Fruit fly (Drosophila melanogaster) whole organism, wandering third instar larva: ENCODE results near the gene Nse4.

Experiments used
- Abd-B ChIP-seq: fragments of >200 bp; optimal IDR thresholded peaks from 2 replicates; lab custom pipeline; 2017; ENCODE audit warnings: missing biosample characterization, missing genetic modification characterization
- CG32264 ChIP-seq: fragments of 200-800 bp; sonication (Bioruptor generic); optimal IDR thresholded peaks from 2 replicates; lab custom pipeline; 2016; ENCODE audit warnings: missing biosample characterization, missing genetic modification characterization
- CG9705 ChIP-seq: fragments of 200-800 bp; sonication (Bioruptor generic); optimal IDR thresholded peaks from 2 replicates; lab custom pipeline; 2018; ENCODE audit warnings: missing biosample characterization, mild to moderate bottlenecking, missing genetic modification characterization
- CrebA ChIP-seq: fragments of 200-800 bp; sonication (Bioruptor generic); optimal IDR thresholded peaks from 2 replicates; lab custom pipeline; 2016; ENCODE audit warnings: missing biosample characterization, mild to moderate bottlenecking, missing genetic modification characterization, borderline replicate concordance
- Dfd ChIP-seq: fragments of >200 bp; optimal IDR thresholded peaks from 2 replicates; lab custom pipeline; 2017; ENCODE audit warnings: missing biosample characterization, missing genetic modification characterization
- Dif ChIP-seq: fragments of 200-275, 200-300 bp; sonication (Bioruptor generic); optimal IDR thresholded peaks from 2 replicates; lab custom pipeline; 2018; ENCODE audit warnings: missing biosample characterization, missing genetic modification characterization; ENCODE audit not compliant: partially characterized antibody
- GATAd ChIP-seq: sonication (Bioruptor generic); optimal IDR thresholded peaks from 2 replicates; lab custom pipeline; 2016; ENCODE audit warnings: missing biosample characterization, missing genetic modification characterization
- HLH106 ChIP-seq: fragments of 200-800 bp; optimal IDR thresholded peaks from 3 replicates; lab custom pipeline; 2019; ENCODE audit warnings: missing biosample characterization, mild to moderate bottlenecking, missing genetic modification characterization, moderate library complexity
- Hnf4 ChIP-seq: fragments of 200-800 bp; sonication (Bioruptor generic); optimal IDR thresholded peaks from 2 replicates; lab custom pipeline; 2016; ENCODE audit warnings: missing biosample characterization, mild to moderate bottlenecking, missing genetic modification characterization
- Hr78 ChIP-seq: fragments of >200 bp; optimal IDR thresholded peaks from 2 replicates; lab custom pipeline; 2017; ENCODE audit warnings: missing biosample characterization, missing genetic modification characterization
- Hr83 ChIP-seq: fragments of 200-300 bp; sonication (Bioruptor generic); optimal IDR thresholded peaks from 2 replicates; lab custom pipeline; 2016; ENCODE audit warnings: missing biosample characterization, mild to moderate bottlenecking, missing genetic modification characterization, moderate library complexity; ENCODE audit not compliant: poor library complexity, severe bottlenecking
- Jra ChIP-seq: sonication (Bioruptor generic); optimal IDR thresholded peaks from 2 replicates; lab custom pipeline; 2016; ENCODE audit warnings: missing biosample characterization, missing genetic modification characterization
- Mio ChIP-seq: sonication (Bioruptor generic); optimal IDR thresholded peaks from 2 replicates; lab custom pipeline; 2016; ENCODE audit warnings: missing biosample characterization, missing genetic modification characterization
- Myc ChIP-seq: fragments of >200 bp; optimal IDR thresholded peaks from 2 replicates; lab custom pipeline; 2017
- N ChIP-seq: fragments of >200 bp; optimal IDR thresholded peaks from 2 replicates; lab custom pipeline; 2018; ENCODE audit warnings: missing biosample characterization, missing external identifiers, missing genetic modification characterization
- OdsH ChIP-seq: fragments of 200-800 bp; sonication (Bioruptor generic); optimal IDR thresholded peaks from 2 replicates; lab custom pipeline; 2016; ENCODE audit warnings: missing biosample characterization, mild to moderate bottlenecking, missing genetic modification characterization
- Rel ChIP-seq, 2 experiments: fragments of 200-800 bp; sonication (Bioruptor generic) in 1 of 2; optimal IDR thresholded peaks; 2 replicates in 1 of 2; 3 replicates in 1 of 2; lab custom pipeline; 2016 to 2019; ENCODE audit warnings: mild to moderate bottlenecking in 2 of 2, missing biosample characterization in 2 of 2, missing genetic modification characterization in 2 of 2, moderate library complexity in 1 of 2
- Sp1 ChIP-seq: fragments of 200-800 bp; sonication (Bioruptor generic); optimal IDR thresholded peaks from 3 replicates; lab custom pipeline; 2019; ENCODE audit warnings: missing biosample characterization, mild to moderate bottlenecking, missing genetic modification characterization, moderate library complexity
- Vsx2 ChIP-seq: fragments of 200-300, 225-300 bp; sonication (Bioruptor generic); optimal IDR thresholded peaks from 2 replicates; lab custom pipeline; 2018; ENCODE audit warnings: missing biosample characterization, missing genetic modification characterization; ENCODE audit not compliant: partially characterized antibody
- br ChIP-seq: fragments of 200-800 bp; sonication (Bioruptor generic); optimal IDR thresholded peaks from 2 replicates; lab custom pipeline; 2016; ENCODE audit warnings: missing biosample characterization, missing genetic modification characterization
- brk ChIP-seq: fragments of 200-800 bp; sonication (Bioruptor generic); optimal IDR thresholded peaks from 2 replicates; lab custom pipeline; 2016; ENCODE audit warnings: missing biosample characterization, mild to moderate bottlenecking, missing genetic modification characterization
- dl ChIP-seq, 2 experiments: fragments of 175-275, 200-275 bp in 1 of 2; fragments of 200-275 bp in 1 of 2; sonication (Bioruptor generic); optimal IDR thresholded peaks; lab custom pipeline; 2018; ENCODE audit warnings: mild to moderate bottlenecking in 2 of 2, missing biosample characterization in 2 of 2, missing genetic modification characterization in 2 of 2, moderate library complexity in 2 of 2; ENCODE audit not compliant: partially characterized antibody in 2 of 2, insufficient read depth in 1 of 2
- dmrt93B ChIP-seq: fragments of 200-800 bp; sonication (Bioruptor generic); optimal IDR thresholded peaks from 2 replicates; lab custom pipeline; 2018; ENCODE audit warnings: missing biosample characterization, mild to moderate bottlenecking, missing genetic modification characterization
- dsf ChIP-seq: sonication (Bioruptor generic); optimal IDR thresholded peaks from 2 replicates; lab custom pipeline; 2016; ENCODE audit warnings: missing biosample characterization, missing genetic modification characterization, borderline replicate concordance
- ey ChIP-seq: fragments of 200-800 bp; sonication (Bioruptor generic); optimal IDR thresholded peaks from 2 replicates; lab custom pipeline; 2016; ENCODE audit warnings: missing biosample characterization, missing genetic modification characterization
- foxo ChIP-seq, 2 experiments: fragments of 200-800 bp; sonication (Bioruptor generic); optimal IDR thresholded peaks; 2 replicates in 1 of 2; 3 replicates in 1 of 2; lab custom pipeline; 2016 to 2017; ENCODE audit warnings: missing biosample characterization in 2 of 2, missing genetic modification characterization in 2 of 2
- fru ChIP-seq: fragments of 200-800 bp; sonication (Bioruptor generic); optimal IDR thresholded peaks from 3 replicates; lab custom pipeline; 2016; ENCODE audit warnings: missing biosample characterization, mild to moderate bottlenecking, missing genetic modification characterization
- h ChIP-seq: fragments of 200-800 bp; sonication (Bioruptor generic); optimal IDR thresholded peaks from 3 replicates; lab custom pipeline; 2016; ENCODE audit warnings: missing biosample characterization, mild to moderate bottlenecking, missing genetic modification characterization
- jim ChIP-seq: fragments of 175-275, 200-325 bp; sonication (Bioruptor generic); optimal IDR thresholded peaks from 2 replicates; lab custom pipeline; 2016; ENCODE audit warnings: missing biosample characterization, mild to moderate bottlenecking, missing genetic modification characterization
- lola ChIP-seq: fragments of >200 bp; optimal IDR thresholded peaks from 2 replicates; lab custom pipeline; 2017; ENCODE audit warnings: missing biosample characterization, missing genetic modification characterization
- pan ChIP-seq: fragments of >200 bp; optimal IDR thresholded peaks from 2 replicates; lab custom pipeline; 2017
- psq ChIP-seq: fragments of 200-800 bp; sonication (Bioruptor generic); optimal IDR thresholded peaks from 3 replicates; lab custom pipeline; 2017; ENCODE audit warnings: missing biosample characterization, mild to moderate bottlenecking, missing genetic modification characterization, moderate library complexity
- rgr ChIP-seq: fragments of 200-800 bp; sonication (Bioruptor generic); optimal IDR thresholded peaks from 3 replicates; lab custom pipeline; 2016; ENCODE audit warnings: missing biosample characterization, mild to moderate bottlenecking, missing genetic modification characterization
- sage ChIP-seq: fragments of 200-800 bp; sonication (Bioruptor generic); optimal IDR thresholded peaks from 2 replicates; lab custom pipeline; 2016; ENCODE audit warnings: missing biosample characterization, mild to moderate bottlenecking, missing genetic modification characterization
- sv ChIP-seq: fragments of 200-800 bp; sonication (Bioruptor generic); optimal IDR thresholded peaks from 3 replicates; lab custom pipeline; 2016; ENCODE audit warnings: missing biosample characterization, missing genetic modification characterization
- tai ChIP-seq: sonication (Bioruptor generic); optimal IDR thresholded peaks from 2 replicates; lab custom pipeline; 2016; ENCODE audit warnings: missing biosample characterization, missing genetic modification characterization
- usp ChIP-seq: fragments of >200 bp; optimal IDR thresholded peaks from 2 replicates; lab custom pipeline; 2017; ENCODE audit warnings: missing biosample characterization, missing genetic modification characterization
- woc ChIP-seq: sonication (Bioruptor generic); optimal IDR thresholded peaks from 2 replicates; lab custom pipeline; 2016; ENCODE audit warnings: missing biosample characterization, mild to moderate bottlenecking, missing genetic modification characterization

Gene Nse4

dm6 chr2L:10425599-10425998 is 13.6 kb upstream of the Nse4 start:
- no peak for TF ChIP-seq psq (GFP tag; lab: Kevin White, UChicago)
- TF ChIP-seq jim (GFP tag; lab: Kevin White, UChicago), result no peak
- no peak for TF ChIP-seq rgr (GFP tag; lab: Kevin White, UChicago)
- TF ChIP-seq OdsH (GFP tag; lab: Kevin White, UChicago), result no peak
- no peak for TF ChIP-seq Hnf4 (GFP tag; lab: Kevin White, UChicago)
- TF ChIP-seq Myc (lab: Kevin White, UChicago), result no peak
- TF ChIP-seq ey (GFP tag; lab: Kevin White, UChicago), result no peak

dm6 chr2L:10426534-10427048 is 12.6 kb upstream of the Nse4 start, which contains the start of the genes SmB and KdelR:
SmB (minus strand) TSS chr2L:10426627.
KdelR (plus strand) TSS chr2L:10426887.
- no peak for TF ChIP-seq foxo (GFP tag; optimal IDR thresholded peaks at IDR 0.05; lab: Kevin White, UChicago)
- no peak for TF ChIP-seq usp
- no peak for TF ChIP-seq tai (GFP tag; lab: Kevin White, UChicago)
- no peak for TF ChIP-seq Mio
- no peak for TF ChIP-seq jim (GFP tag; lab: Kevin White, UChicago)
- TF ChIP-seq h (GFP tag; lab: Kevin White, UChicago), result no peak
- no peak for TF ChIP-seq Vsx2 (GFP tag; lab: Kevin White, UChicago)
- TF ChIP-seq Myc (lab: Kevin White, UChicago), result no peak
- no peak for TF ChIP-seq rgr (GFP tag; lab: Kevin White, UChicago)
- peak; percentile 44 for TF ChIP-seq psq (GFP tag; lab: Kevin White, UChicago)
- no peak for TF ChIP-seq Abd-B (GFP tag; lab: Kevin White, UChicago)
- no peak for TF ChIP-seq GATAd (GFP tag; lab: Kevin White, UChicago)
- TF ChIP-seq OdsH (GFP tag; lab: Kevin White, UChicago), result peak; percentile 44
- peak; percentile 42 for TF ChIP-seq brk (GFP tag; lab: Kevin White, UChicago)
- no peak for TF ChIP-seq dl (GFP tag; optimal IDR thresholded peaks at IDR 0.05; lab: Kevin White, UChicago; ENCODE audit: insufficient read depth in 1 of 2, partially characterized antibody in 2 of 2)
- TF ChIP-seq Jra (GFP tag; lab: Kevin White, UChicago), result peak; percentile 79
- TF ChIP-seq Rel (GFP tag; optimal IDR thresholded peaks at IDR 0.05; lab: Kevin White, UChicago), result no peak
- no peak for TF ChIP-seq Rel (tag; optimal IDR thresholded peaks at IDR 0.05; lab: Kevin White, UChicago)
- no peak for TF ChIP-seq CrebA (GFP tag; lab: Kevin White, UChicago)
- TF ChIP-seq Sp1 (GFP tag; lab: Kevin White, UChicago), result peak; percentile 3
- TF ChIP-seq Dfd (GFP tag; lab: Kevin White, UChicago), result no peak
- no peak for TF ChIP-seq pan (lab: Kevin White, UChicago)
- no peak for TF ChIP-seq lola
- TF ChIP-seq CG32264, result no peak
- TF ChIP-seq br (GFP tag; lab: Kevin White, UChicago), result no peak
- no peak for TF ChIP-seq Hnf4 (GFP tag; lab: Kevin White, UChicago)
- no peak for TF ChIP-seq HLH106 (tag; lab: Kevin White, UChicago)
- TF ChIP-seq ey (GFP tag; lab: Kevin White, UChicago), result peak; percentile 34
- TF ChIP-seq N, result no peak
- TF ChIP-seq fru (GFP tag; lab: Kevin White, UChicago), result no peak
- TF ChIP-seq dmrt93B, result no peak
- peak; percentile 10 for TF ChIP-seq woc (GFP tag; lab: Kevin White, UChicago)
- no peak for TF ChIP-seq sage (GFP tag; lab: Kevin White, UChicago)
- peak; percentile 5 for TF ChIP-seq dsf (GFP tag; lab: Kevin White, UChicago)
- TF ChIP-seq Hr83, result peak; percentile 23
- no peak for TF ChIP-seq Hr78 (GFP tag; lab: Kevin White, UChicago)
- TF ChIP-seq CG9705 (GFP tag; lab: Kevin White, UChicago), result no peak
- peak; percentile 10 for TF ChIP-seq sv (GFP tag; lab: Kevin White, UChicago)
- no peak for TF ChIP-seq Dif (GFP tag; lab: Kevin White, UChicago)
